Fruit fly (Drosophila melanogaster): Measurements from ENCODE around the gene Asciz.

Asciz gene

dm6 chr3L:3178530-3179096 is 12.6 kb upstream of the Asciz start, which contains the start of the genes MnM and Girdin:
MnM (minus strand) TSS chr3L:3178580.
Girdin (plus strand) TSS chr3L:3178930.
- TF ChIP-seq CG7045 (GFP tag; optimal IDR thresholded peaks at IDR 0.05) = peak; percentile 39
- TF ChIP-seq CG12768 (GFP tag; optimal IDR thresholded peaks at IDR 0.05) = peak; percentile 0
- peak; percentile 54 for TF ChIP-seq Crg-1 (GFP tag; optimal IDR thresholded peaks at IDR 0.05)
- no peak for TF ChIP-seq kay (GFP tag; ENCODE audit: borderline replicate concordance)
- TF ChIP-seq toe (GFP tag; optimal IDR thresholded peaks at IDR 0.05) = peak; percentile 67
- peak; percentile 73 for TF ChIP-seq CG1620 (GFP tag; optimal IDR thresholded peaks at IDR 0.05)
- TF ChIP-seq bab1 (GFP tag; optimal IDR thresholded peaks at IDR 0.05) = peak; percentile 23
- TF ChIP-seq Mnt (GFP tag; optimal IDR thresholded peaks at IDR 0.05) = peak; percentile 58
- peak; percentile 75 for TF ChIP-seq Hr96 (GFP tag; optimal IDR thresholded peaks at IDR 0.05)
- no peak for TF ChIP-seq CG33017 (tag; optimal IDR thresholded peaks at IDR 0.05)
- no peak for TF ChIP-seq cic (GFP tag; optimal IDR thresholded peaks at IDR 0.05)
- peak; percentile 9 for TF ChIP-seq Clk (GFP tag; optimal IDR thresholded peaks at IDR 0.05)
- peak; percentile 66 for TF ChIP-seq CG11617 (GFP tag; optimal IDR thresholded peaks at IDR 0.05)
- TF ChIP-seq CG5204 (GFP tag; optimal IDR thresholded peaks at IDR 0.05) = peak; percentile 62
- peak; percentile 31 for TF ChIP-seq tj (GFP tag; optimal IDR thresholded peaks at IDR 0.05)
- peak; percentile 62 for TF ChIP-seq pad (GFP tag; optimal IDR thresholded peaks at IDR 0.05)
- no peak for TF ChIP-seq cnc (optimal IDR thresholded peaks at IDR 0.05)
- peak; percentile 14 for TF ChIP-seq CG14711 (tag; optimal IDR thresholded peaks at IDR 0.05)
- peak; percentile 43 for TF ChIP-seq CG7101 (tag; optimal IDR thresholded peaks at IDR 0.05)
- no peak for TF ChIP-seq ovo (GFP tag; optimal IDR thresholded peaks at IDR 0.05)

dm6 chr3L:3177872-3178271 is 11.8 kb upstream of the Asciz start:
- no peak for TF ChIP-seq bab1 (GFP tag; optimal IDR thresholded peaks at IDR 0.05)
- TF ChIP-seq CG12768 (GFP tag; optimal IDR thresholded peaks at IDR 0.05) = no peak
- no peak for TF ChIP-seq CG7045 (GFP tag; optimal IDR thresholded peaks at IDR 0.05)
- no peak for TF ChIP-seq Mnt (GFP tag; optimal IDR thresholded peaks at IDR 0.05)
- TF ChIP-seq Hr96 (GFP tag; optimal IDR thresholded peaks at IDR 0.05) = no peak
- no peak for TF ChIP-seq Clk (GFP tag; optimal IDR thresholded peaks at IDR 0.05)
- TF ChIP-seq cic (GFP tag; optimal IDR thresholded peaks at IDR 0.05) = no peak
- no peak for TF ChIP-seq CG5204 (GFP tag; optimal IDR thresholded peaks at IDR 0.05)
- no peak for TF ChIP-seq cnc (optimal IDR thresholded peaks at IDR 0.05)
- TF ChIP-seq Crg-1 (GFP tag; optimal IDR thresholded peaks at IDR 0.05) = no peak
- TF ChIP-seq CG11617 (GFP tag; optimal IDR thresholded peaks at IDR 0.05) = no peak
- TF ChIP-seq CG33017 (tag; optimal IDR thresholded peaks at IDR 0.05) = no peak
- no peak for TF ChIP-seq CG1620 (GFP tag; optimal IDR thresholded peaks at IDR 0.05)
- no peak for TF ChIP-seq CG14711 (tag; optimal IDR thresholded peaks at IDR 0.05)
- no peak for TF ChIP-seq tj (GFP tag; optimal IDR thresholded peaks at IDR 0.05)
- TF ChIP-seq ovo (GFP tag; optimal IDR thresholded peaks at IDR 0.05) = no peak
- TF ChIP-seq toe (GFP tag; optimal IDR thresholded peaks at IDR 0.05) = no peak
- TF ChIP-seq pad (GFP tag; optimal IDR thresholded peaks at IDR 0.05) = no peak
- TF ChIP-seq kay (GFP tag; ENCODE audit: borderline replicate concordance) = no peak
- no peak for TF ChIP-seq CG7101 (tag; optimal IDR thresholded peaks at IDR 0.05)

dm6 chr3L:3172445-3172844 is 6.4 kb upstream of the Asciz start, which contains the start of gene CG14963:
CG14963 (minus strand) TSS chr3L:3172545.
- TF ChIP-seq CG33017 (tag; optimal IDR thresholded peaks at IDR 0.05) = no peak

- TF ChIP-seq CG7101 (tag; optimal IDR thresholded peaks at IDR 0.05) (no peak), Mnt (GFP tag; optimal IDR thresholded peaks at IDR 0.05) (peak; percentile 28)
These were observed 3.1 kb upstream of the Asciz start, which contains the start of the genes CG32278 and CG32281 for dm6 chr3L:3169107-3169506. CG32278 (plus strand) TSS chr3L:3169286. CG32281 (plus strand) TSS chr3L:3169375.

dm6 chr3L:3165399-3165798 is 651 bp downstream of the Asciz start:
- peak; percentile 1 for TF ChIP-seq CG11617 (GFP tag; optimal IDR thresholded peaks at IDR 0.05)
- no peak for TF ChIP-seq tj (GFP tag; optimal IDR thresholded peaks at IDR 0.05)

- TF ChIP-seq CG7101 (tag; optimal IDR thresholded peaks at IDR 0.05) (peak; percentile 10), ovo (GFP tag; optimal IDR thresholded peaks at IDR 0.05) (peak; percentile 39), bab1 (GFP tag; optimal IDR thresholded peaks at IDR 0.05) (peak; percentile 60), tj (GFP tag; optimal IDR thresholded peaks at IDR 0.05) (no peak), CG5204 (GFP tag; optimal IDR thresholded peaks at IDR 0.05) (no peak), Mnt (GFP tag; optimal IDR thresholded peaks at IDR 0.05) (peak; percentile 30), Crg-1 (GFP tag; optimal IDR thresholded peaks at IDR 0.05) (peak; percentile 57), cic (GFP tag; optimal IDR thresholded peaks at IDR 0.05) (peak; percentile 17), CG1620 (GFP tag; optimal IDR thresholded peaks at IDR 0.05) (no peak), CG11617 (GFP tag; optimal IDR thresholded peaks at IDR 0.05) (peak; percentile 19)
These were observed 1.1 kb downstream of the Asciz start, which contains the start of gene CG32280 for dm6 chr3L:3164951-3165350. CG32280 (plus strand) TSS chr3L:3165181.

- TF ChIP-seq Clk (GFP tag; optimal IDR thresholded peaks at IDR 0.05) (no peak), cnc (optimal IDR thresholded peaks at IDR 0.05) (no peak), toe (GFP tag; optimal IDR thresholded peaks at IDR 0.05) (no peak), CG7045 (GFP tag; optimal IDR thresholded peaks at IDR 0.05) (no peak), ovo (GFP tag; optimal IDR thresholded peaks at IDR 0.05) (no peak), Mnt (GFP tag; optimal IDR thresholded peaks at IDR 0.05) (no peak), Crg-1 (GFP tag; optimal IDR thresholded peaks at IDR 0.05) (no peak), cic (GFP tag; optimal IDR thresholded peaks at IDR 0.05) (no peak), CG33017 (tag; optimal IDR thresholded peaks at IDR 0.05) (no peak), kay (GFP tag; ENCODE audit: borderline replicate concordance) (no peak), CG1620 (GFP tag; optimal IDR thresholded peaks at IDR 0.05) (no peak), bab1 (GFP tag; optimal IDR thresholded peaks at IDR 0.05) (no peak), tj (GFP tag; optimal IDR thresholded peaks at IDR 0.05) (no peak), pad (GFP tag; optimal IDR thresholded peaks at IDR 0.05) (no peak), CG11617 (GFP tag; optimal IDR thresholded peaks at IDR 0.05) (no peak), CG12768 (GFP tag; optimal IDR thresholded peaks at IDR 0.05) (no peak), Hr96 (GFP tag; optimal IDR thresholded peaks at IDR 0.05) (no peak), CG7101 (tag; optimal IDR thresholded peaks at IDR 0.05) (no peak)
These were observed 3.5 kb downstream of the Asciz start for dm6 chr3L:3162584-3162983.
